Worm (Caenorhabditis elegans) whole organism, midembryonic: Measurements from ENCODE around the gene cdgs-1.

Experiments
- flt-1 ChIP-seq: fragments of 200-800 bp; sonication (Bioruptor generic); IDR thresholded peaks from 2 replicates; pipeline ENCODE4 v1.3.6; 2022; ENCODE audit warnings: missing genetic modification characterization, missing compliant biosample characterization
- ztf-23 ChIP-seq: fragments of 200-800 bp; sonication (Bioruptor generic); IDR thresholded peaks from 2 replicates; pipeline ENCODE4 v1.3.6; 2022; ENCODE audit warnings: missing genetic modification reagents, missing genetic modification characterization, missing compliant biosample characterization

ce11 chrIV:7778865-7779264, 36.7 kb downstream of the cdgs-1 start, which contains the start of gene rpap-3:
- no peak for TF ChIP-seq ztf-23 (GFP tag; lab: Robert Waterston, UW)
- TF ChIP-seq flt-1 (GFP tag; lab: Robert Waterston, UW) = no peak
